Fruit fly (Drosophila melanogaster) whole organism, embryonic: Measurements from ENCODE around the gene Cpr67Fa2.

ENCODE experiments used
- ATbp ChIP-seq: fragments of 200-800 bp; sonication (Bioruptor generic); optimal IDR thresholded peaks from 2 replicates; lab custom pipeline; 2017; ENCODE audit warnings: missing biosample characterization, mild to moderate bottlenecking, missing genetic modification characterization, missing genetic modification reagents
- BEAF-32 ChIP-seq: fragments of 200-800 bp; sonication (Bioruptor generic); optimal IDR thresholded peaks from 3 replicates; lab custom pipeline; 2017; ENCODE audit warnings: missing biosample characterization, missing genetic modification characterization, mild to moderate bottlenecking, moderate library complexity, missing genetic modification reagents
- CG10209 ChIP-seq: fragments of 200-800 bp; sonication (Bioruptor generic); optimal IDR thresholded peaks from 3 replicates; lab custom pipeline; 2017; ENCODE audit warnings: missing biosample characterization, mild to moderate bottlenecking, missing genetic modification characterization, missing genetic modification reagents
- CG10274 ChIP-seq: fragments of 200-800 bp; sonication (Bioruptor generic); optimal IDR thresholded peaks from 3 replicates; lab custom pipeline; 2017; ENCODE audit warnings: missing biosample characterization, mild to moderate bottlenecking, missing genetic modification characterization
- CG10654 ChIP-seq: fragments of 200-800 bp; sonication (Bioruptor generic); optimal IDR thresholded peaks from 2 replicates; lab custom pipeline; 2016; ENCODE audit warnings: missing biosample characterization, missing genetic modification characterization
- CG14050 ChIP-seq: fragments of 200-800 bp; sonication (Bioruptor generic); IDR thresholded peaks from 3 replicates; pipeline ENCODE4 v1.3.6; 2022; ENCODE audit warnings: missing biosample characterization, missing genetic modification characterization
- CG15011 ChIP-seq: fragments of 200-800 bp; sonication (Bioruptor generic); optimal IDR thresholded peaks from 3 replicates; lab custom pipeline; 2018; ENCODE audit warnings: missing biosample characterization, mild to moderate bottlenecking, missing genetic modification characterization
- CG15601 ChIP-seq: fragments of 200-800 bp; sonication (Bioruptor generic); optimal IDR thresholded peaks from 3 replicates; lab custom pipeline; 2019; ENCODE audit warnings: missing biosample characterization, mild to moderate bottlenecking, missing genetic modification characterization, moderate library complexity
- CG17385 ChIP-seq: fragments of 200-800 bp; sonication (Bioruptor generic); optimal IDR thresholded peaks from 3 replicates; lab custom pipeline; 2018; ENCODE audit warnings: missing biosample characterization, mild to moderate bottlenecking, missing genetic modification characterization
- CG17912 ChIP-seq: fragments of 200-800 bp; sonication (Bioruptor generic); optimal IDR thresholded peaks from 2 replicates; lab custom pipeline; 2018; ENCODE audit warnings: missing biosample characterization, mild to moderate bottlenecking, missing genetic modification characterization
- CG18262 ChIP-seq: fragments of 200-800 bp; optimal IDR thresholded peaks from 3 replicates; lab custom pipeline; 2019; ENCODE audit warnings: missing biosample characterization, mild to moderate bottlenecking, missing genetic modification characterization, moderate library complexity
- CG18764 ChIP-seq: fragments of 200-800 bp; sonication (Bioruptor generic); optimal IDR thresholded peaks from 3 replicates; lab custom pipeline; 2016; ENCODE audit warnings: missing biosample characterization, missing genetic modification characterization
- CG3065 ChIP-seq: fragments of 200-800 bp; sonication (Bioruptor generic); optimal IDR thresholded peaks from 2 replicates; lab custom pipeline; 2016; ENCODE audit warnings: missing biosample characterization, missing genetic modification characterization
- CG31365 ChIP-seq: fragments of 200-800 bp; sonication (Bioruptor generic); optimal IDR thresholded peaks from 2 replicates; lab custom pipeline; 2018; ENCODE audit warnings: missing biosample characterization, mild to moderate bottlenecking, missing genetic modification characterization
- CG3847 ChIP-seq: fragments of 200-800 bp; sonication (Bioruptor generic); IDR thresholded peaks from 2 replicates; pipeline ENCODE4 v1.3.6; 2022; ENCODE audit warnings: missing biosample characterization, missing genetic modification characterization
- CG4328 ChIP-seq: fragments of 200-800 bp; sonication (Bioruptor generic); optimal IDR thresholded peaks from 3 replicates; lab custom pipeline; 2017; ENCODE audit warnings: missing biosample characterization, missing genetic modification reagents, missing genetic modification characterization
- CG4424 ChIP-seq: fragments of 200-800 bp; sonication (Bioruptor generic); optimal IDR thresholded peaks from 3 replicates; lab custom pipeline; 2016; ENCODE audit warnings: missing biosample characterization, missing genetic modification characterization
- CG4854 ChIP-seq: fragments of 200-800 bp; sonication (Bioruptor generic); optimal IDR thresholded peaks from 2 replicates; lab custom pipeline; 2016; ENCODE audit warnings: missing biosample characterization, missing genetic modification characterization, inconsistent platforms
- CG6854 ChIP-seq: fragments of 200-800 bp; sonication (Bioruptor generic); optimal IDR thresholded peaks from 3 replicates; lab custom pipeline; 2017; ENCODE audit warnings: missing biosample characterization, mild to moderate bottlenecking, missing genetic modification characterization
- CG7745 ChIP-seq: fragments of 200-800 bp; sonication (Bioruptor generic); optimal IDR thresholded peaks from 2 replicates; lab custom pipeline; 2018; ENCODE audit warnings: missing biosample characterization, mild to moderate bottlenecking, missing genetic modification characterization, moderate library complexity
- CG7963 ChIP-seq: fragments of 200-800 bp; sonication (Bioruptor generic); IDR thresholded peaks from 3 replicates; pipeline ENCODE4 v1.3.6; 2022; ENCODE audit warnings: missing biosample characterization, missing genetic modification characterization; ENCODE audit not compliant: partially characterized antibody
- CG8944 ChIP-seq: fragments of 200-800 bp; sonication (Bioruptor generic); optimal IDR thresholded peaks from 3 replicates; lab custom pipeline; 2016; ENCODE audit warnings: missing biosample characterization, missing genetic modification characterization
- CG9817 ChIP-seq: fragments of 200-800 bp; sonication (Bioruptor generic); optimal IDR thresholded peaks from 2 replicates; lab custom pipeline; 2018; ENCODE audit warnings: missing biosample characterization, mild to moderate bottlenecking, missing genetic modification characterization, moderate library complexity
- Drgx ChIP-seq: fragments of 200-800 bp; sonication (Bioruptor generic); IDR thresholded peaks from 2 replicates; pipeline ENCODE4 v1.3.6; 2022; ENCODE audit warnings: missing biosample characterization, missing genetic modification characterization
- E2f1 ChIP-seq: fragments of 200-800 bp; sonication (Bioruptor generic); IDR thresholded peaks from 2 replicates; pipeline ENCODE4 v1.3.6; 2022; ENCODE audit warnings: missing biosample characterization, missing genetic modification characterization
- Fer1 ChIP-seq: fragments of 200-800 bp; sonication (Bioruptor generic); optimal IDR thresholded peaks from 2 replicates; lab custom pipeline; 2017; ENCODE audit warnings: missing biosample characterization, mild to moderate bottlenecking, missing genetic modification characterization
- HLH54F ChIP-seq: fragments of 200-800 bp; sonication (Bioruptor generic); optimal IDR thresholded peaks from 3 replicates; lab custom pipeline; 2016; ENCODE audit warnings: missing biosample characterization, missing genetic modification characterization
- Hmr ChIP-seq: fragments of 200-800 bp; sonication (Bioruptor generic); optimal IDR thresholded peaks from 3 replicates; lab custom pipeline; 2017; ENCODE audit warnings: mild to moderate bottlenecking, missing biosample characterization, missing genetic modification reagents, missing genetic modification characterization
- Med ChIP-seq: fragments of 200-800 bp; sonication (Bioruptor generic); peaks from one replicate; lab custom pipeline; 2016; ENCODE audit warnings: missing biosample characterization, missing genetic modification characterization, mild to moderate bottlenecking, inconsistent platforms, moderate library complexity
- Mes4 ChIP-seq: fragments of 200-800 bp; sonication (Bioruptor generic); optimal IDR thresholded peaks from 2 replicates; lab custom pipeline; 2016; ENCODE audit warnings: missing biosample characterization, missing genetic modification characterization
- NfI ChIP-seq: fragments of 200-800 bp; sonication (Bioruptor generic); optimal IDR thresholded peaks from 3 replicates; lab custom pipeline; 2018; ENCODE audit warnings: missing biosample characterization, mild to moderate bottlenecking, missing genetic modification characterization, moderate library complexity
- Sry-β ChIP-seq: fragments of 200-800 bp; sonication (Bioruptor generic); optimal IDR thresholded peaks from 2 replicates; lab custom pipeline; 2018; ENCODE audit warnings: missing biosample characterization, mild to moderate bottlenecking, missing genetic modification characterization, moderate library complexity
- YL-1 ChIP-seq: fragments of 200-800 bp; sonication (Bioruptor generic); optimal IDR thresholded peaks from 3 replicates; lab custom pipeline; 2017; ENCODE audit warnings: missing biosample characterization, mild to moderate bottlenecking, missing genetic modification characterization
- ab ChIP-seq: fragments of 200-800 bp; sonication (Bioruptor generic); optimal IDR thresholded peaks from 2 replicates; lab custom pipeline; 2016; ENCODE audit warnings: missing biosample characterization, missing genetic modification characterization
- ase ChIP-seq: fragments of 200-800 bp; sonication (Bioruptor generic); IDR thresholded peaks from 3 replicates; pipeline ENCODE4 v1.3.6; 2022; ENCODE audit warnings: missing biosample characterization, missing genetic modification characterization
- br ChIP-seq: fragments of >200 bp; optimal IDR thresholded peaks from 2 replicates; lab custom pipeline; 2017
- croc ChIP-seq: fragments of 200-800 bp; sonication (Bioruptor generic); conservative IDR thresholded peaks from 3 replicates; pipeline ENCODE4 v1.3.6; 2022; ENCODE audit warnings: missing biosample characterization, missing genetic modification characterization
- danr ChIP-seq: fragments of 200-800 bp; sonication (Bioruptor generic); IDR thresholded peaks from 2 replicates; pipeline ENCODE4 v1.3.6; 2022; ENCODE audit warnings: missing biosample characterization, missing genetic modification characterization
- ems ChIP-seq: fragments of 200-800 bp; sonication (Bioruptor generic); optimal IDR thresholded peaks from 3 replicates; lab custom pipeline; 2016; ENCODE audit warnings: missing biosample characterization, missing genetic modification characterization
- gsb-n ChIP-seq: fragments of 200-800 bp; sonication (Bioruptor generic); optimal IDR thresholded peaks from 3 replicates; lab custom pipeline; 2018; ENCODE audit warnings: missing biosample characterization, mild to moderate bottlenecking, missing genetic modification characterization
- ken ChIP-seq: fragments of 200-800 bp; sonication (Bioruptor generic); IDR thresholded peaks from 3 replicates; pipeline ENCODE4 v1.3.6; 2022; ENCODE audit warnings: missing biosample characterization, missing genetic modification characterization
- lab ChIP-seq: fragments of 200-800 bp; sonication (Bioruptor generic); optimal IDR thresholded peaks from 3 replicates; lab custom pipeline; 2017; ENCODE audit warnings: missing biosample characterization, missing genetic modification characterization, mild to moderate bottlenecking, moderate library complexity, missing genetic modification reagents
- lbe ChIP-seq: fragments of 200-800 bp; sonication (Bioruptor generic); optimal IDR thresholded peaks from 2 replicates; lab custom pipeline; 2016; ENCODE audit warnings: missing biosample characterization, mild to moderate bottlenecking, missing genetic modification characterization
- prd ChIP-seq, 3 experiments: fragments of >200 bp in 2 of 3; fragments of 200-800 bp in 1 of 3; sonication (Bioruptor generic) in 1 of 3; optimal IDR thresholded peaks in 2 of 3; IDR thresholded peaks in 1 of 3; 2 replicates in 2 of 3; 3 replicates in 1 of 3; pipeline versions ENCODE4 v1.3.6 to Lab custom; 2017 to 2022; ENCODE audit warnings: missing biosample characterization in 1 of 3, missing genetic modification characterization in 1 of 3
- rib ChIP-seq: fragments of 200-800 bp; sonication (Bioruptor generic); IDR thresholded peaks from 2 replicates; pipeline ENCODE4 v1.3.6; 2022; ENCODE audit warnings: missing biosample characterization, missing genetic modification characterization
- run ChIP-seq: fragments of 200-800 bp; sonication (Bioruptor generic); optimal IDR thresholded peaks from 3 replicates; lab custom pipeline; 2018; ENCODE audit warnings: missing biosample characterization, mild to moderate bottlenecking, missing genetic modification characterization
- tna ChIP-seq: fragments of 200-800 bp; sonication (Bioruptor generic); IDR thresholded peaks from 2 replicates; pipeline ENCODE4 v1.3.6; 2022; ENCODE audit warnings: missing biosample characterization, missing genetic modification characterization; ENCODE audit not compliant: partially characterized antibody
- z ChIP-seq: fragments of 200-800 bp; sonication (Bioruptor generic); IDR thresholded peaks from 3 replicates; pipeline ENCODE4 v1.3.6; 2022; ENCODE audit warnings: missing biosample characterization, missing genetic modification characterization
- zf30C ChIP-seq: fragments of 200-800 bp; sonication (Bioruptor generic); optimal IDR thresholded peaks from 3 replicates; lab custom pipeline; 2018; ENCODE audit warnings: missing biosample characterization, mild to moderate bottlenecking, missing genetic modification characterization

Cpr67Fa2 gene

DNA sequence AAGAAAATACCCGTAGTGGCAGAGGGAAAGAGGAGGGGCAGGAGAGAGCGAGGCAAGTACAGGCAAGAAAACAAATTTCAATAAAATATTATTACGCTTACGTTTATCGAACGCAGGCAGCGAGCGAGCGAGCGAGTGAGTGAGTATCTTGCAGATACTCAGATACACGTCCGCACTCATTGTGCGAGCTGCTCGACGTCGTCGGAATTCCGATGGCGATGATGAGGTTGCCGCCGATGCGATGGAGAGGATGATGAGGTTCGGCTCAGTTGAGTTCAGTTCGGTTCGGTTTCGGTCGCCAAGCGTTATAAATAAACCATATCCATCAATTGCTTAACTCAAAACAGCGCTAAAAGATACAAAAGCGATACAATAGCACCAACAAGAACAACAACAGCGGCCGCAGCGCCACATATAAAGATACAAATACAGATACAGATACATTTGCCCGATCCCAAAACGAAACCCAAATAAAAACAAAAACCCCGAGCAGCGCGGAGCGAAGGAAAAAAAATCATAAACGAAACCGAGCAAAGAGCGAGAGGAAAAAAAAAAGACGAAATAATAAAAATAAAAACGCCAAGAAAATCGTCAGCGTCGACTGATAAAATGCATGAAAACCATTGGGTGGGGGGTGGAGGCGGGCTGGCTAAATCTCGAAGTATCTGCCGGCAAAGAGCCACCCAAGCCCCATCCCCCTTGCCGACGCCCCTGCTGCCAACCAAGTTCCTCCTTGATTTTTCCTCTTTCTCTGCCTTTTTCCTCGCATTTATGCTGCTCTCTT, 39.0 kb upstream of the Cpr67Fa2 start (continued):
- no peak; the same call in 1 of the 2 replicates for TF ChIP-seq rib (GFP tag; lab: Robert Waterston, UW)
- peak; percentile 30 for TF ChIP-seq CG4424
- peak; percentile 95 for TF ChIP-seq Drgx
- TF ChIP-seq Med: peak; percentile 62
- TF ChIP-seq croc: no peak
- TF ChIP-seq lbe (GFP tag; lab: Kevin White, UChicago): peak; percentile 83
- TF ChIP-seq br (lab: Kevin White, UChicago): no peak
- TF ChIP-seq E2f1 (GFP tag; lab: Robert Waterston, UW): no peak
- TF ChIP-seq CG7745 (tag; lab: Kevin White, UChicago): no peak
- TF ChIP-seq ab: no peak
- 0 out of 2 replicates have a peak, but pooled peaks have one; percentile 29 for TF ChIP-seq CG3847
- no peak for TF ChIP-seq NfI (GFP tag; lab: Kevin White, UChicago)
- no peak for TF ChIP-seq lab (GFP tag; lab: Kevin White, UChicago)
- TF ChIP-seq BEAF-32 (GFP tag; lab: Kevin White, UChicago): no peak
- peak; percentile 96 for TF ChIP-seq z (GFP tag; lab: Robert Waterston, UW)
- no peak for TF ChIP-seq CG15601
- TF ChIP-seq CG6854: no peak
- no peak for TF ChIP-seq CG4328 (GFP tag; lab: Kevin White, UChicago)
- TF ChIP-seq CG8944: no peak
- TF ChIP-seq CG3065 (GFP tag; lab: Kevin White, UChicago): no peak
- no peak for TF ChIP-seq CG7963
- peak; percentile 14 for TF ChIP-seq Hmr (GFP tag; lab: Kevin White, UChicago)
- no peak for TF ChIP-seq zf30C
- TF ChIP-seq CG10209 (GFP tag; lab: Kevin White, UChicago): no peak
- TF ChIP-seq ase (GFP tag; lab: Robert Waterston, UW): no peak
- no peak for TF ChIP-seq HLH54F (GFP tag; lab: Kevin White, UChicago)
- no peak for TF ChIP-seq ems (GFP tag; lab: Kevin White, UChicago)
- TF ChIP-seq Sry-β (GFP tag; lab: Kevin White, UChicago): no peak
- no peak for TF ChIP-seq ATbp (GFP tag; lab: Kevin White, UChicago)
- peak; percentile 24 for TF ChIP-seq Fer1
- TF ChIP-seq danr: no peak
- TF ChIP-seq CG9817 (tag; lab: Kevin White, UChicago): no peak
- no peak for TF ChIP-seq CG10654 (GFP tag; lab: Kevin White, UChicago)
- TF ChIP-seq CG14050 (GFP tag; lab: Robert Waterston, UW): no peak
- TF ChIP-seq CG18764 (GFP tag; lab: Kevin White, UChicago): no peak
- TF ChIP-seq CG15011 (GFP tag; lab: Kevin White, UChicago): peak; percentile 20
- TF ChIP-seq YL-1 (GFP tag; lab: Kevin White, UChicago): no peak
- TF ChIP-seq prd (optimal IDR thresholded peaks at IDR 0.05; lab: Kevin White, UChicago): no peak
- TF ChIP-seq prd (GFP tag; IDR thresholded peaks at IDR 0.05; lab: Robert Waterston, UW): peak; percentile 47; the same call in 1 of the 3 replicates
- TF ChIP-seq gsb-n (tag; lab: Kevin White, UChicago): no peak
- TF ChIP-seq Mes4 (GFP tag; lab: Kevin White, UChicago): no peak
- TF ChIP-seq CG17912 (GFP tag; lab: Kevin White, UChicago): no peak
- TF ChIP-seq CG4854 (GFP tag; lab: Kevin White, UChicago): no peak
- no peak for TF ChIP-seq CG10274 (GFP tag; lab: Kevin White, UChicago)
- TF ChIP-seq ken: no peak
- TF ChIP-seq run (tag; lab: Kevin White, UChicago): no peak
- TF ChIP-seq CG17385 (GFP tag; lab: Kevin White, UChicago): no peak
- peak; percentile 6; the same call in 1 of the 2 replicates for TF ChIP-seq tna
- no peak for TF ChIP-seq CG18262 (tag; lab: Kevin White, UChicago)
- TF ChIP-seq CG31365 (tag; lab: Kevin White, UChicago): no peak
